Worm (Caenorhabditis elegans) whole organism, young adult: Measurements from ENCODE around the gene ZK632.2.
A peak's percentile ranks its signal among the peaks of the same experiment; 100 is the strongest.
"Not testable (repeated sequence)": the region's sequence is repeated elsewhere in the genome, so short reads cannot be mapped to it uniquely, and the experiment has no call there.

Source experiments
- F37B4.10 ChIP-seq: fragments of 200-800 bp; sonication (Bioruptor generic); IDR thresholded peaks from 2 replicates; pipeline ENCODE4 v1.3.6; 2022; ENCODE audit warnings: missing genetic modification characterization, missing compliant biosample characterization
- F55B11.4 ChIP-seq: sonication (generic microtip); optimal IDR thresholded peaks from 2 replicates; lab custom pipeline; 2016; ENCODE audit warnings: missing compliant biosample characterization, missing genetic modification characterization, borderline replicate concordance; ENCODE audit not compliant: insufficient read depth
- ama-1 ChIP-seq, 3 experiments: fragments of 150-350 bp in 1 of 3; sonication (generic microtip) in 2 of 3; optimal IDR thresholded peaks; 2 replicates each; lab custom pipeline; 2014 to 2018; ENCODE audit warnings: missing biosample characterization in 2 of 3, missing genetic modification characterization in 2 of 3, missing genetic modification reagents in 2 of 3
- atf-7 ChIP-seq: sonication (generic microtip); optimal IDR thresholded peaks from 2 replicates; lab custom pipeline; 2017; ENCODE audit warnings: mild to moderate bottlenecking, missing genetic modification characterization, missing compliant biosample characterization
- ekl-4 ChIP-seq: fragments of 200-800 bp; sonication (Bioruptor generic); IDR thresholded peaks from 2 replicates; pipeline ENCODE4 v1.3.6; 2022; ENCODE audit warnings: missing genetic modification reagents, missing genetic modification characterization, missing compliant biosample characterization
- lin-54 ChIP-seq: fragments of 200-800 bp; sonication (Bioruptor generic); optimal IDR thresholded peaks from 2 replicates; lab custom pipeline; 2018; ENCODE audit warnings: mild to moderate bottlenecking, missing genetic modification characterization, missing compliant biosample characterization
- madf-8 ChIP-seq: fragments of 200-800 bp; sonication (Bioruptor generic); conservative IDR thresholded peaks from 2 replicates; pipeline ENCODE4 v1.3.6; 2022; ENCODE audit warnings: missing genetic modification reagents, missing genetic modification characterization, missing compliant biosample characterization
- mxl-1 ChIP-seq: sonication (generic microtip); optimal IDR thresholded peaks from 2 replicates; lab custom pipeline; 2016; ENCODE audit warnings: missing genetic modification characterization, missing compliant biosample characterization
- nhr-179 ChIP-seq: sonication (generic microtip); optimal IDR thresholded peaks from 2 replicates; lab custom pipeline; 2016; ENCODE audit warnings: mild to moderate bottlenecking, missing genetic modification characterization, missing compliant biosample characterization
- repo-1 ChIP-seq: sonication (generic microtip); optimal IDR thresholded peaks from 2 replicates; lab custom pipeline; 2017; ENCODE audit warnings: mild to moderate bottlenecking, missing genetic modification characterization, missing compliant biosample characterization
- ztf-22 ChIP-seq: fragments of 200-800 bp; sonication (Bioruptor generic); optimal IDR thresholded peaks from 2 replicates; lab custom pipeline; 2018; ENCODE audit warnings: mild to moderate bottlenecking, missing genetic modification characterization, moderate library complexity, missing compliant biosample characterization

DNA sequence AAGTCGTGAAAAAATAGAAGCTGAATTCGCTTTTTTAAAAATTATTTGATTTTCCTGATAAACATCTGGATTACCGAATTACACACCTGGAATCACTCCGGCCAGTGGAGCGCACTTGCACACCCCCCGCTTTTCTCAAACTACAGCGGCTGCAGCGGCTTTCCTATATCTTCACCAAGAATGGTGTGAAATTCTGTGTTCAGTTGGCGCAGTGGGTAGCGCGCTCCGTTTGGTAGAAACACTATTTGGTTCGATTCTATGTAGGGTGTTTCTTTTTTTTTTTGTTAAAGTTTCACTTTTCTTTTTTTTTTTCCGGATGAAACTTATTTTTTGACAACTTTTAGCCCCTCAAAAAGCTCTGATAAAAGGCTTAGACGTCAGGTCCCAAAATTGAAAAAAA, 50.2 kb downstream of the ZK632.2 start:
- TF ChIP-seq madf-8 (GFP tag; lab: Robert Waterston, UW): peak; percentile 29; the same call in 1 of the 2 replicates
- not testable (repeated sequence) for TF ChIP-seq F37B4.10 (GFP tag; lab: Robert Waterston, UW); ztf-22 (GFP tag; lab: Kevin White, UChicago); atf-7 (tag; lab: Kevin White, UChicago); nhr-179 (tag; lab: Kevin White, UChicago); lin-54 (GFP tag; lab: Kevin White, UChicago); mxl-1; ama-1 (optimal IDR thresholded peaks at IDR 0.05; lab: Kevin White, UChicago); ama-1 (GFP tag; optimal IDR thresholded peaks at IDR 0.05; lab: Kevin White, UChicago); repo-1 (tag; lab: Kevin White, UChicago); F55B11.4 (tag; lab: Kevin White, UChicago)
- peak; percentile 21; the same call in 1 of the 2 replicates for TF ChIP-seq ekl-4 (GFP tag; lab: Robert Waterston, UW)
